Fruit fly (Drosophila melanogaster) whole organism: ENCODE results near the gene CG10175.

ENCODE experiments used
- CG8478 ChIP-seq: fragments of >200 bp; optimal IDR thresholded peaks from 2 replicates; lab custom pipeline; 2018; ENCODE audit warnings: inconsistent platforms
- EcR ChIP-seq, 2 experiments: fragments of >200 bp; optimal IDR thresholded peaks; 2 replicates each; lab custom pipeline; 2017; ENCODE audit warnings: missing biosample characterization in 2 of 2, missing genetic modification characterization in 2 of 2, missing genetic modification reagents in 2 of 2
- pan ChIP-seq: fragments of >200 bp; optimal IDR thresholded peaks from 2 replicates; lab custom pipeline; 2017
- psq ChIP-seq: fragments of >200 bp; optimal IDR thresholded peaks from 2 replicates; lab custom pipeline; 2017

DNA sequence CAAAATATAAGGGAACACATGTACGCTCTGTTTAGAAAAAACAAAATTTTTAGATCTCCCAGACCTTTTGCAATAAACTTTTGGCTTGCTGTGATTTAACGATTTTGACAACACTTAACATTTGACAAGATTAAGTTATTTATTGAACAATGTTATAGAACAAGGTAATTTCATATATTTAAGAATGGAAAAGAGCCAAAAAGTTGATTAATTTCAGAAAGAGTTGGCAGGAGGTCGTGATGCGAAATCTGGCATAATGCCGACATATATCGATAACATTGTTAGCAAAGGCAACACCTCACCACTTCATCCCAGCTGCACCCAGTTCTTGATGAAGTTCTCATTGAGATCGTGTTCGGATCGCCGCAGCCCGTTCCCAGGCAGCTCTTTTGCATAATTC, 23.4 kb downstream of the CG10175 start, which contains the start of gene CG34289:
- no peak for TF ChIP-seq pan (lab: Kevin White, UChicago)
- no peak for TF ChIP-seq psq
- no peak for TF ChIP-seq CG8478 (lab: Kevin White, UChicago)
- no peak for TF ChIP-seq EcR (GFP tag; optimal IDR thresholded peaks at IDR 0.05; lab: Kevin White, UChicago)
